Fruit fly (Drosophila melanogaster) whole organism, embryonic: ENCODE data around the gene ND-39.
"Not testable (repeated sequence)": the region's sequence is repeated elsewhere in the genome, so short reads cannot be mapped to it uniquely, and the experiment has no call there.

ENCODE experiments used
- CG10274 ChIP-seq: fragments of 200-800 bp; sonication (Bioruptor generic); optimal IDR thresholded peaks from 3 replicates; lab custom pipeline; 2017; ENCODE audit warnings: missing biosample characterization, mild to moderate bottlenecking, missing genetic modification characterization
- CG11723 ChIP-seq: fragments of 200-800 bp; sonication (Bioruptor generic); optimal IDR thresholded peaks from 2 replicates; lab custom pipeline; 2017; ENCODE audit warnings: missing biosample characterization, mild to moderate bottlenecking, missing genetic modification characterization
- CG12071 ChIP-seq: fragments of 200-800 bp; sonication (Bioruptor generic); optimal IDR thresholded peaks from 3 replicates; lab custom pipeline; 2018; ENCODE audit warnings: missing biosample characterization, mild to moderate bottlenecking, missing genetic modification characterization
- CG14860 ChIP-seq: fragments of 200-800 bp; sonication (Bioruptor generic); IDR thresholded peaks from 3 replicates; pipeline ENCODE4 v1.3.6; 2022; ENCODE audit warnings: missing biosample characterization, missing genetic modification characterization; ENCODE audit not compliant: partially characterized antibody
- CG17359 ChIP-seq: fragments of 200-800 bp; sonication (Bioruptor generic); optimal IDR thresholded peaks from 3 replicates; lab custom pipeline; 2018; ENCODE audit warnings: missing biosample characterization, mild to moderate bottlenecking, missing genetic modification characterization, moderate library complexity
- CG2202 ChIP-seq: fragments of 200-800 bp; sonication (Bioruptor generic); optimal IDR thresholded peaks from 2 replicates; lab custom pipeline; 2018; ENCODE audit warnings: missing biosample characterization, mild to moderate bottlenecking, missing genetic modification characterization
- CG3163 ChIP-seq: fragments of 200-800 bp; sonication (Bioruptor generic); optimal IDR thresholded peaks from 3 replicates; lab custom pipeline; 2016; ENCODE audit warnings: missing biosample characterization, missing genetic modification characterization
- CG32767 ChIP-seq: fragments of 200-800 bp; sonication (Bioruptor generic); IDR thresholded peaks from 2 replicates; pipeline ENCODE4 v1.3.6; 2022; ENCODE audit warnings: missing biosample characterization, missing genetic modification characterization
- CG4854 ChIP-seq: fragments of 200-800 bp; sonication (Bioruptor generic); optimal IDR thresholded peaks from 2 replicates; lab custom pipeline; 2016; ENCODE audit warnings: missing biosample characterization, missing genetic modification characterization, inconsistent platforms
- CG7963 ChIP-seq: fragments of 200-800 bp; sonication (Bioruptor generic); IDR thresholded peaks from 3 replicates; pipeline ENCODE4 v1.3.6; 2022; ENCODE audit warnings: missing biosample characterization, missing genetic modification characterization; ENCODE audit not compliant: partially characterized antibody
- CG8359 ChIP-seq: fragments of 200-800 bp; sonication (Bioruptor generic); optimal IDR thresholded peaks from 2 replicates; lab custom pipeline; 2017; ENCODE audit warnings: missing biosample characterization, mild to moderate bottlenecking, missing genetic modification characterization, borderline replicate concordance
- CG8478 ChIP-seq: fragments of >200 bp; optimal IDR thresholded peaks from 2 replicates; lab custom pipeline; 2018
- CG8924 ChIP-seq: fragments of 200-800 bp; optimal IDR thresholded peaks from 3 replicates; lab custom pipeline; 2019; ENCODE audit warnings: missing biosample characterization, mild to moderate bottlenecking, missing genetic modification characterization, moderate library complexity
- CG9876 ChIP-seq: fragments of 200-800 bp; sonication (Bioruptor generic); optimal IDR thresholded peaks from 2 replicates; lab custom pipeline; 2016; ENCODE audit warnings: missing biosample characterization, missing genetic modification characterization
- D19A ChIP-seq: fragments of 200-800 bp; optimal IDR thresholded peaks from 3 replicates; lab custom pipeline; 2019; ENCODE audit warnings: missing biosample characterization, mild to moderate bottlenecking, missing genetic modification characterization, moderate library complexity
- Dip2 ChIP-seq: fragments of 200-800 bp; sonication (Bioruptor generic); IDR thresholded peaks from 2 replicates; pipeline ENCODE4 v1.3.6; 2022; ENCODE audit warnings: missing biosample characterization, missing genetic modification characterization
- Ets65A ChIP-seq: fragments of 200-800 bp; sonication (Bioruptor generic); peaks from one replicate; lab custom pipeline; 2016; ENCODE audit warnings: missing biosample characterization, missing genetic modification characterization
- Hmr ChIP-seq: fragments of 200-800 bp; sonication (Bioruptor generic); optimal IDR thresholded peaks from 3 replicates; lab custom pipeline; 2017; ENCODE audit warnings: mild to moderate bottlenecking, missing biosample characterization, missing genetic modification reagents, missing genetic modification characterization
- Lim3 ChIP-seq: fragments of 200-800 bp; sonication (Bioruptor generic); IDR thresholded peaks from 2 replicates; pipeline ENCODE4 v1.3.6; 2022; ENCODE audit warnings: missing biosample characterization, missing genetic modification characterization
- MBD-R2 ChIP-seq: fragments of 200-800 bp; sonication (Bioruptor generic); IDR thresholded peaks from 2 replicates; pipeline ENCODE4 v1.3.6; 2022; ENCODE audit warnings: missing biosample characterization, missing genetic modification characterization
- Poxn ChIP-seq: fragments of 200-800 bp; sonication (Bioruptor generic); IDR thresholded peaks from 2 replicates; pipeline ENCODE4 v1.3.6; 2022; ENCODE audit warnings: missing biosample characterization, missing genetic modification characterization
- Scr ChIP-seq: fragments of 200-800 bp; sonication (Bioruptor generic); IDR thresholded peaks from 2 replicates; pipeline ENCODE4 v1.3.6; 2022; ENCODE audit warnings: missing biosample characterization, missing genetic modification characterization; ENCODE audit not compliant: partially characterized antibody
- Stat92E ChIP-seq, 3 experiments: fragments of >200 bp in 2 of 3; fragments of 200-800 bp in 1 of 3; sonication (Bioruptor generic) in 1 of 3; optimal IDR thresholded peaks; 2 replicates each; lab custom pipeline; 2017 to 2019; ENCODE audit warnings: missing biosample characterization in 3 of 3, missing genetic modification characterization in 3 of 3, mild to moderate bottlenecking in 1 of 3, moderate library complexity in 1 of 3
- Tbp ChIP-seq: fragments of >200 bp; optimal IDR thresholded peaks from 2 replicates; lab custom pipeline; 2018; ENCODE audit warnings: missing biosample characterization, missing genetic modification characterization
- YL-1 ChIP-seq: fragments of 200-800 bp; sonication (Bioruptor generic); optimal IDR thresholded peaks from 3 replicates; lab custom pipeline; 2017; ENCODE audit warnings: missing biosample characterization, mild to moderate bottlenecking, missing genetic modification characterization
- al ChIP-seq: fragments of 200-800 bp; sonication (Bioruptor generic); IDR thresholded peaks from 2 replicates; pipeline ENCODE4 v1.3.6; 2022; ENCODE audit warnings: missing biosample characterization, missing genetic modification characterization
- ara ChIP-seq: fragments of 200-800 bp; sonication (Bioruptor generic); IDR thresholded peaks from 2 replicates; pipeline ENCODE4 v1.3.6; 2022; ENCODE audit warnings: missing biosample characterization, missing genetic modification characterization
- bigmax ChIP-seq: fragments of 200-800 bp; sonication (Bioruptor generic); optimal IDR thresholded peaks from 2 replicates; lab custom pipeline; 2018; ENCODE audit warnings: missing biosample characterization, mild to moderate bottlenecking, missing genetic modification characterization
- dm ChIP-seq: fragments of 200-800 bp; sonication (Bioruptor generic); optimal IDR thresholded peaks from 3 replicates; lab custom pipeline; 2016; ENCODE audit warnings: missing biosample characterization, missing genetic modification characterization
- fd102C ChIP-seq: fragments of 200-800 bp; sonication (Bioruptor generic); optimal IDR thresholded peaks from 2 replicates; lab custom pipeline; 2018; ENCODE audit warnings: missing biosample characterization, mild to moderate bottlenecking, missing genetic modification characterization, moderate library complexity
- jing ChIP-seq: fragments of 200-800 bp; sonication (Bioruptor generic); optimal IDR thresholded peaks from 2 replicates; lab custom pipeline; 2018; ENCODE audit warnings: missing biosample characterization, mild to moderate bottlenecking, missing genetic modification characterization
- knrl ChIP-seq: fragments of 200-800 bp; sonication (Bioruptor generic); IDR thresholded peaks from 3 replicates; pipeline ENCODE4 v1.3.6; 2022; ENCODE audit warnings: missing biosample characterization, missing genetic modification characterization; ENCODE audit not compliant: partially characterized antibody
- lola ChIP-seq, 3 experiments: fragments of >200 bp in 2 of 3; fragments of 200-800 bp in 1 of 3; sonication (Bioruptor generic) in 1 of 3; optimal IDR thresholded peaks; 2 replicates each; lab custom pipeline; 2017 to 2019; ENCODE audit warnings: missing biosample characterization in 3 of 3, missing genetic modification characterization in 3 of 3, mild to moderate bottlenecking in 1 of 3, moderate library complexity in 1 of 3
- lov ChIP-seq, 2 experiments: fragments of 200-800 bp in 1 of 2; fragments of >200 bp in 1 of 2; sonication (Bioruptor generic) in 1 of 2; IDR thresholded peaks in 1 of 2; optimal IDR thresholded peaks in 1 of 2; 2 replicates in 1 of 2; 3 replicates in 1 of 2; pipeline versions ENCODE4 v1.3.6 to Lab custom; 2017 to 2022; ENCODE audit warnings: missing biosample characterization in 1 of 2, missing genetic modification characterization in 1 of 2
- mirr ChIP-seq: fragments of 200-800 bp; sonication (Bioruptor generic); optimal IDR thresholded peaks from 3 replicates; lab custom pipeline; 2018; ENCODE audit warnings: missing biosample characterization, mild to moderate bottlenecking, missing genetic modification characterization
- odd ChIP-seq: fragments of 200-800 bp; sonication (Bioruptor generic); optimal IDR thresholded peaks from 2 replicates; lab custom pipeline; 2017; ENCODE audit warnings: missing biosample characterization, mild to moderate bottlenecking, missing genetic modification characterization
- onecut ChIP-seq: fragments of 200-800 bp; sonication (Bioruptor generic); IDR thresholded peaks from 2 replicates; pipeline ENCODE4 v1.3.6; 2022; ENCODE audit warnings: missing biosample characterization, missing genetic modification characterization
- pb ChIP-seq: fragments of 200-800 bp; sonication (Bioruptor generic); optimal IDR thresholded peaks from 3 replicates; lab custom pipeline; 2016; ENCODE audit warnings: missing biosample characterization, missing genetic modification characterization
- pfk ChIP-seq: fragments of 200-800 bp; sonication (Bioruptor generic); optimal IDR thresholded peaks from 2 replicates; lab custom pipeline; 2018; ENCODE audit warnings: missing biosample characterization, mild to moderate bottlenecking, missing genetic modification characterization, moderate library complexity
- pita ChIP-seq: fragments of 200-800 bp; sonication (Bioruptor generic); optimal IDR thresholded peaks from 2 replicates; lab custom pipeline; 2017; ENCODE audit warnings: missing biosample characterization, mild to moderate bottlenecking, missing genetic modification characterization
- pnt ChIP-seq: fragments of 200-800 bp; sonication (Bioruptor generic); optimal IDR thresholded peaks from 3 replicates; lab custom pipeline; 2016; ENCODE audit warnings: missing biosample characterization, missing genetic modification characterization
- pzg ChIP-seq: fragments of 200-800 bp; sonication (Bioruptor generic); optimal IDR thresholded peaks from 3 replicates; lab custom pipeline; 2018; ENCODE audit warnings: missing biosample characterization, mild to moderate bottlenecking, missing genetic modification characterization, moderate library complexity
- sc ChIP-seq, 3 experiments: fragments of >200 bp in 2 of 3; fragments of 200-800 bp in 1 of 3; sonication (Bioruptor generic) in 1 of 3; optimal IDR thresholded peaks; 2 replicates in 2 of 3; 3 replicates in 1 of 3; lab custom pipeline; 2017; ENCODE audit warnings: mild to moderate bottlenecking in 1 of 3, missing biosample characterization in 1 of 3, missing genetic modification characterization in 1 of 3, missing genetic modification reagents in 1 of 3
- sens ChIP-seq: fragments of 200-800 bp; sonication (Bioruptor generic); peaks from one replicate; lab custom pipeline; 2016; ENCODE audit warnings: missing biosample characterization, missing genetic modification characterization
- sisA ChIP-seq: fragments of 200-800 bp; sonication (Bioruptor generic); IDR thresholded peaks from 2 replicates; pipeline ENCODE4 v1.3.6; 2022; ENCODE audit warnings: missing biosample characterization, missing genetic modification characterization
- slp2 ChIP-seq: fragments of 200-800 bp; sonication (Bioruptor generic); optimal IDR thresholded peaks from 2 replicates; lab custom pipeline; 2016; ENCODE audit warnings: missing biosample characterization, missing genetic modification characterization
- yki ChIP-seq: fragments of >200 bp; optimal IDR thresholded peaks from 3 replicates; lab custom pipeline; 2018
- zfh2 ChIP-seq: fragments of 200-800 bp; sonication (Bioruptor generic); optimal IDR thresholded peaks from 2 replicates; lab custom pipeline; 2016; ENCODE audit warnings: missing biosample characterization, missing genetic modification characterization

The ND-39 gene

DNA sequence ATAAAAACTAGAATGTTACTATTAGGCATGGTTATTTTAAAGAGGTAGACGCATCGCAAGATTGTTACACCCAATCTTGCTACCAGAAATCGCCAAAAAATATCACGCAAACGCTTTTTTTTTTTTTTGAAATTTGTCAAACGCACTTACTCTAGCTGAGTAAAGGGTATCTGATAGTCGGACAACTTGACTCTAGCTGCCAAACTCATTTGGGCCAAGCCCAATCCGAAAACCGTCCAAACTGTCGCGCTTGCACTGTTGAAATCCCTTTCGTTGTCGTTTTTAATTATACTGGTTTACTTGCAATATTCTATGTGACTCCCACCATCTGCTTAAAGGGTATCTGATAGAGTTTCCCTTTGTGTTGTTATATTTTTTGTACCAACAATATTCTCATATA is 11.4 kb downstream of the ND-39 start (continued):
- TF ChIP-seq jing (GFP tag; lab: Kevin White, UChicago) (no peak), YL-1 (no peak), pb (GFP tag; lab: Kevin White, UChicago) (no peak), pita (no peak), CG8478 (no peak), pnt (GFP tag; lab: Kevin White, UChicago) (no peak), sisA (no peak), Poxn (no peak), slp2 (no peak), CG7963 (GFP tag; lab: Robert Waterston, UW) (peak; percentile 42; the same call in 2 of the 3 replicates), knrl (GFP tag; lab: Robert Waterston, UW) (peak; percentile 11; the same call in 1 of the 3 replicates), Hmr (GFP tag; lab: Kevin White, UChicago) (no peak), Lim3 (GFP tag; lab: Robert Waterston, UW) (no peak), Stat92E (GFP tag; optimal IDR thresholded peaks at IDR 0.05; lab: Kevin White, UChicago) (no peak), mirr (GFP tag; lab: Kevin White, UChicago) (no peak), Scr (peak; percentile 46), zfh2 (no peak)

DNA sequence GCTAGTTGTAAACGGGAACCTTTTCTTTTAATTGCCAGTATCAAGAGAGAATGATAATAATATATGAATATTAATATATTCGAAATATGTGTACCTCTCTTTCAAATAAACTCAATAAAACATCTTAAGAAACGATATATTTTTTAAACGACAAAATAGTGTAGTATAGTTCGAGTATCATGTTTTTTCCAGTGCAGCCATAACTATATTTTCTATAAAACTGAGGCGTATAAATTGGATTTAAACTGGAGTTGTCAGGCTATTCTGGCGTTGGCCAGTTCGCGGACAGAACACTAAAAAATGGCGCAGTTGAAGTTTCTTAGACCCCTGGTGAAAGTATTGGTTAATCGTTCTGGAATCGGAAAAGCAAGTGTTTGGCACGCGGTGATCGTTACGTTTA is 12.0 kb downstream of the ND-39 start, which contains the start of gene CG17637:
Gene CG17637, plus strand, starts transcription at position 301 of the 400 bp plus-strand sequence.
- TF ChIP-seq al; sc (optimal IDR thresholded peaks at IDR 0.05; lab: Kevin White, UChicago); sc (GFP tag; optimal IDR thresholded peaks at IDR 0.05; lab: Kevin White, UChicago); D19A (tag; lab: Kevin White, UChicago): not testable (repeated sequence)

DNA sequence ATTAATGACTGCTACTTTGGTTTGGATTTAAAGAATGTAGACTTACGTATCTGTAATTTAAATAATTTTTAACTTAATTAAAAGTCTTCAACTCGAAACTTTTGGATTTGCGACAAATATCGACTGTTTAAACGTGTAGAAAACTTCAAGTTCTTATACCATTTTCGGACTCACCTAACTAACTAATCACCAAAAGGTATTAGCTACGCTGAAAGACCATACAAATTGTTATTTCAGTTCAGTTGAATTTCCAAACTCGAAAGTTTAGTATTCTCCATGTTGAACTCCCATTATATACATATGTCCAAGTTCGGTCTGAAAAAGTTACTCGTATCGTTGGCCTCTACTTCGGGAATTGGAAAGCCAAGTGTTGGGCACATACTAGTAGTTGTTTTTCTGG is 13.8 kb downstream of the ND-39 start, which contains the start of gene CG5078:
Gene CG5078, plus strand, starts transcription at position 301 of the 400 bp plus-strand sequence.
- TF ChIP-seq pzg (GFP tag; lab: Kevin White, UChicago) (no peak), dm (no peak), CG9876 (no peak), MBD-R2 (GFP tag; lab: Robert Waterston, UW) (no peak), ara (GFP tag; lab: Robert Waterston, UW) (no peak), CG12071 (GFP tag; lab: Kevin White, UChicago) (no peak), Ets65A (GFP tag; lab: Kevin White, UChicago) (peak; percentile 66), CG4854 (GFP tag; lab: Kevin White, UChicago) (no peak), CG14860 (GFP tag; lab: Robert Waterston, UW) (no peak), CG8359 (GFP tag; lab: Kevin White, UChicago) (no peak), CG3163 (no peak), sens (peak; percentile 2), CG11723 (GFP tag; lab: Kevin White, UChicago) (no peak), yki (lab: Kevin White, UChicago) (no peak), bigmax (no peak)

DNA sequence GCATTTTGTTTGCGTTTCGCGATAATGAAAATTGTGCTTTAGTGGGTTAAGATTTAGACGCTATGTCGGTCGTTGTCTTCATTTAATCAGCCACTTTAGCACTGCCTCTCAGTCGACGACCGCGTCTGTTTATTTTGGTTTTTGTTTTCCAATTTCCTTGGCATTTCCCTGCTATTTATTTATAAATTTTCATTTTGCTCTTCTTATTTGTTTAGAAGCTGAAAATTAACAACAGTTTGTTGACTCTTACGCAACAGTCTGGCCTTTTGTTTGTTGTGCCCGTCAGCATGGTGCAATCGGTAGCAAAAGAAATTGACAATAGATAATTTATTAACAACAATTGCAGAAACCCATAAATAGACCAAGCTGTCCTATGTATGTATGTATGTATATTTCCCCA is 15.7 kb downstream of the ND-39 start:
- TF ChIP-seq Dip2 (no peak), CG10274 (no peak), CG32767 (no peak), CG2202 (peak; percentile 26), odd (GFP tag; lab: Kevin White, UChicago) (no peak), CG17359 (tag; lab: Kevin White, UChicago) (peak; percentile 39), lola (GFP tag; optimal IDR thresholded peaks at IDR 0.05; lab: Kevin White, UChicago) (peak in 1 of 3 experiments; percentile 14), lov (optimal IDR thresholded peaks at IDR 0.05; lab: Kevin White, UChicago) (no peak), lov (GFP tag; IDR thresholded peaks at IDR 0.05; lab: Robert Waterston, UW) (0 out of 3 replicates have a peak, but pooled peaks have one; percentile 43), pfk (GFP tag; lab: Kevin White, UChicago) (no peak), onecut (GFP tag; lab: Robert Waterston, UW) (peak; percentile 3; the same call in 1 of the 2 replicates), Tbp (GFP tag; lab: Kevin White, UChicago) (no peak), CG8924 (no peak), fd102C (GFP tag; lab: Kevin White, UChicago) (peak; percentile 42), pzg (GFP tag; lab: Kevin White, UChicago) (no peak)
